Fruit fly (Drosophila melanogaster) whole organism, embryonic: ENCODE measurements around the gene Elp6.

ENCODE experiments used
- ATbp ChIP-seq: fragments of 200-800 bp; sonication (Bioruptor generic); optimal IDR thresholded peaks from 2 replicates; lab custom pipeline; 2017; ENCODE audit warnings: missing biosample characterization, mild to moderate bottlenecking, missing genetic modification characterization, missing genetic modification reagents
- CG10274 ChIP-seq: fragments of 200-800 bp; sonication (Bioruptor generic); optimal IDR thresholded peaks from 3 replicates; lab custom pipeline; 2017; ENCODE audit warnings: missing biosample characterization, mild to moderate bottlenecking, missing genetic modification characterization
- CG12155 ChIP-seq: fragments of 200-800 bp; sonication (Bioruptor generic); optimal IDR thresholded peaks from 3 replicates; lab custom pipeline; 2016; ENCODE audit warnings: missing biosample characterization, missing genetic modification characterization
- CG12236 ChIP-seq: fragments of 200-800 bp; sonication (Bioruptor generic); optimal IDR thresholded peaks from 2 replicates; lab custom pipeline; 2016; ENCODE audit warnings: missing biosample characterization, missing genetic modification characterization
- CG12769 ChIP-seq: fragments of 200-800 bp; sonication (Bioruptor generic); optimal IDR thresholded peaks from 2 replicates; lab custom pipeline; 2019; ENCODE audit warnings: missing biosample characterization, mild to moderate bottlenecking, missing genetic modification characterization, moderate library complexity
- CG13775 ChIP-seq: fragments of 200-800 bp; sonication (Bioruptor generic); optimal IDR thresholded peaks from 3 replicates; lab custom pipeline; 2017; ENCODE audit warnings: missing biosample characterization, mild to moderate bottlenecking, missing genetic modification characterization
- CG15073 ChIP-seq: fragments of 200-800 bp; sonication (Bioruptor generic); optimal IDR thresholded peaks from 2 replicates; lab custom pipeline; 2016; ENCODE audit warnings: missing biosample characterization, missing genetic modification characterization
- CG15514 ChIP-seq: fragments of 200-800 bp; sonication (Bioruptor generic); optimal IDR thresholded peaks from 3 replicates; lab custom pipeline; 2017; ENCODE audit warnings: missing biosample characterization, missing genetic modification characterization, mild to moderate bottlenecking, moderate library complexity, missing genetic modification reagents
- CG1647 ChIP-seq: fragments of 200-800 bp; sonication (Bioruptor generic); optimal IDR thresholded peaks from 3 replicates; lab custom pipeline; 2016; ENCODE audit warnings: missing biosample characterization, missing genetic modification characterization
- CG17612 ChIP-seq: fragments of 200-800 bp; sonication (Bioruptor generic); IDR thresholded peaks from 2 replicates; pipeline ENCODE4 v1.3.6; 2022; ENCODE audit warnings: missing biosample characterization, missing genetic modification characterization
- CG18476 ChIP-seq: fragments of 200-800 bp; sonication (Bioruptor generic); optimal IDR thresholded peaks from 2 replicates; lab custom pipeline; 2016; ENCODE audit warnings: missing biosample characterization, mild to moderate bottlenecking, missing genetic modification characterization
- CG2678 ChIP-seq: fragments of 200-800 bp; sonication (Bioruptor generic); optimal IDR thresholded peaks from 3 replicates; lab custom pipeline; 2019; ENCODE audit warnings: missing biosample characterization, mild to moderate bottlenecking, missing genetic modification characterization, moderate library complexity
- CG2889 ChIP-seq: fragments of 200-800 bp; sonication (Bioruptor generic); IDR thresholded peaks from 3 replicates; pipeline ENCODE4 v1.3.6; 2022; ENCODE audit warnings: missing biosample characterization, missing genetic modification characterization
- CG5180 ChIP-seq: fragments of 200-800 bp; sonication (Bioruptor generic); optimal IDR thresholded peaks from 3 replicates; lab custom pipeline; 2017; ENCODE audit warnings: missing biosample characterization, missing genetic modification characterization, mild to moderate bottlenecking, moderate library complexity, missing genetic modification reagents
- CG6654 ChIP-seq: fragments of 200-800 bp; sonication (Bioruptor generic); optimal IDR thresholded peaks from 2 replicates; lab custom pipeline; 2017; ENCODE audit warnings: missing biosample characterization, mild to moderate bottlenecking, missing genetic modification characterization
- CG6854 ChIP-seq: fragments of 200-800 bp; sonication (Bioruptor generic); optimal IDR thresholded peaks from 3 replicates; lab custom pipeline; 2017; ENCODE audit warnings: missing biosample characterization, mild to moderate bottlenecking, missing genetic modification characterization
- CG8944 ChIP-seq: fragments of 200-800 bp; sonication (Bioruptor generic); optimal IDR thresholded peaks from 3 replicates; lab custom pipeline; 2016; ENCODE audit warnings: missing biosample characterization, missing genetic modification characterization
- Dip2 ChIP-seq: fragments of 200-800 bp; sonication (Bioruptor generic); IDR thresholded peaks from 2 replicates; pipeline ENCODE4 v1.3.6; 2022; ENCODE audit warnings: missing biosample characterization, missing genetic modification characterization
- Fer3 ChIP-seq: fragments of 200-800 bp; sonication (Bioruptor generic); optimal IDR thresholded peaks from 2 replicates; lab custom pipeline; 2018; ENCODE audit warnings: missing biosample characterization, mild to moderate bottlenecking, missing genetic modification characterization, moderate library complexity
- HLH54F ChIP-seq: fragments of 200-800 bp; sonication (Bioruptor generic); optimal IDR thresholded peaks from 3 replicates; lab custom pipeline; 2016; ENCODE audit warnings: missing biosample characterization, missing genetic modification characterization
- Lim3 ChIP-seq: fragments of 200-800 bp; sonication (Bioruptor generic); IDR thresholded peaks from 2 replicates; pipeline ENCODE4 v1.3.6; 2022; ENCODE audit warnings: missing biosample characterization, missing genetic modification characterization
- Meics ChIP-seq: fragments of 200-800 bp; sonication (Bioruptor generic); optimal IDR thresholded peaks from 2 replicates; lab custom pipeline; 2017; ENCODE audit warnings: missing biosample characterization, mild to moderate bottlenecking, missing genetic modification characterization
- NC2β ChIP-seq: fragments of 200-800 bp; sonication (Bioruptor generic); optimal IDR thresholded peaks from 2 replicates; lab custom pipeline; 2016; ENCODE audit warnings: missing biosample characterization, missing genetic modification characterization
- Nf-YB ChIP-seq: fragments of 200-800 bp; sonication (Bioruptor generic); optimal IDR thresholded peaks from 3 replicates; lab custom pipeline; 2019; ENCODE audit warnings: missing biosample characterization, mild to moderate bottlenecking, missing genetic modification characterization, moderate library complexity
- Ssrp ChIP-seq: fragments of 200-800 bp; sonication (Bioruptor generic); optimal IDR thresholded peaks from 2 replicates; lab custom pipeline; 2018; ENCODE audit warnings: missing biosample characterization, mild to moderate bottlenecking, missing genetic modification characterization, moderate library complexity
- Xbp1 ChIP-seq: fragments of 200-800 bp; sonication (Bioruptor generic); optimal IDR thresholded peaks from 3 replicates; lab custom pipeline; 2016; ENCODE audit warnings: missing biosample characterization, mild to moderate bottlenecking, missing genetic modification characterization
- ase ChIP-seq: fragments of 200-800 bp; sonication (Bioruptor generic); IDR thresholded peaks from 3 replicates; pipeline ENCODE4 v1.3.6; 2022; ENCODE audit warnings: missing biosample characterization, missing genetic modification characterization
- ato ChIP-seq: fragments of 200-800 bp; sonication (Bioruptor generic); IDR thresholded peaks from 2 replicates; pipeline ENCODE4 v1.3.6; 2022; ENCODE audit warnings: missing biosample characterization, missing genetic modification characterization; ENCODE audit not compliant: partially characterized antibody
- bbx ChIP-seq: fragments of 200-800 bp; sonication (Bioruptor generic); IDR thresholded peaks from 2 replicates; pipeline ENCODE4 v1.3.6; 2022; ENCODE audit warnings: missing biosample characterization, missing genetic modification characterization; ENCODE audit not compliant: partially characterized antibody
- br ChIP-seq: fragments of >200 bp; optimal IDR thresholded peaks from 2 replicates; lab custom pipeline; 2017
- bsh ChIP-seq, 2 experiments: fragments of 200-800 bp; sonication (Bioruptor generic); optimal IDR thresholded peaks; 2 replicates each; lab custom pipeline; 2017 to 2018; ENCODE audit warnings: mild to moderate bottlenecking in 2 of 2, missing biosample characterization in 2 of 2, missing genetic modification characterization in 2 of 2, moderate library complexity in 1 of 2
- ci ChIP-seq: fragments of 200-800 bp; sonication (Bioruptor generic); IDR thresholded peaks from 3 replicates; pipeline ENCODE4 v1.3.6; 2022; ENCODE audit warnings: missing biosample characterization, missing genetic modification characterization
- exex ChIP-seq: fragments of 200-800 bp; sonication (Bioruptor generic); optimal IDR thresholded peaks from 4 replicates; lab custom pipeline; 2018; ENCODE audit warnings: missing biosample characterization, mild to moderate bottlenecking, missing genetic modification characterization, moderate library complexity
- grn ChIP-seq: fragments of 200-800 bp; sonication (Bioruptor generic); optimal IDR thresholded peaks from 3 replicates; lab custom pipeline; 2017; ENCODE audit warnings: missing biosample characterization, missing genetic modification characterization
- oc ChIP-seq: fragments of 200-800 bp; sonication (Bioruptor generic); optimal IDR thresholded peaks from 2 replicates; lab custom pipeline; 2018; ENCODE audit warnings: missing biosample characterization, mild to moderate bottlenecking, missing genetic modification characterization, moderate library complexity
- onecut ChIP-seq: fragments of 200-800 bp; sonication (Bioruptor generic); IDR thresholded peaks from 2 replicates; pipeline ENCODE4 v1.3.6; 2022; ENCODE audit warnings: missing biosample characterization, missing genetic modification characterization
- p53 ChIP-seq: fragments of 200-800 bp; sonication (Bioruptor generic); optimal IDR thresholded peaks from 2 replicates; lab custom pipeline; 2016; ENCODE audit warnings: missing biosample characterization, missing genetic modification characterization
- sc ChIP-seq, 3 experiments: fragments of >200 bp in 2 of 3; fragments of 200-800 bp in 1 of 3; sonication (Bioruptor generic) in 1 of 3; optimal IDR thresholded peaks; 2 replicates in 2 of 3; 3 replicates in 1 of 3; lab custom pipeline; 2017; ENCODE audit warnings: mild to moderate bottlenecking in 1 of 3, missing biosample characterization in 1 of 3, missing genetic modification characterization in 1 of 3, missing genetic modification reagents in 1 of 3
- scrt ChIP-seq: fragments of 200-800 bp; sonication (Bioruptor generic); optimal IDR thresholded peaks from 2 replicates; lab custom pipeline; 2018; ENCODE audit warnings: missing biosample characterization, mild to moderate bottlenecking, missing genetic modification characterization, moderate library complexity
- sisA ChIP-seq: fragments of 200-800 bp; sonication (Bioruptor generic); IDR thresholded peaks from 2 replicates; pipeline ENCODE4 v1.3.6; 2022; ENCODE audit warnings: missing biosample characterization, missing genetic modification characterization
- tll ChIP-seq, 2 experiments: fragments of 200-800 bp in 1 of 2; fragments of >200 bp in 1 of 2; sonication (Bioruptor generic) in 1 of 2; optimal IDR thresholded peaks; 2 replicates each; lab custom pipeline; 2017 to 2019; ENCODE audit warnings: missing biosample characterization in 2 of 2, missing genetic modification characterization in 2 of 2, mild to moderate bottlenecking in 1 of 2, moderate library complexity in 1 of 2
- tna ChIP-seq: fragments of 200-800 bp; sonication (Bioruptor generic); IDR thresholded peaks from 2 replicates; pipeline ENCODE4 v1.3.6; 2022; ENCODE audit warnings: missing biosample characterization, missing genetic modification characterization; ENCODE audit not compliant: partially characterized antibody
- trh ChIP-seq: fragments of 200-800 bp; sonication (Bioruptor generic); optimal IDR thresholded peaks from 2 replicates; lab custom pipeline; 2016; ENCODE audit warnings: missing biosample characterization, missing genetic modification characterization
- tx ChIP-seq: fragments of 200-800 bp; sonication (Bioruptor generic); optimal IDR thresholded peaks from 2 replicates; lab custom pipeline; 2016; ENCODE audit warnings: missing biosample characterization, missing genetic modification characterization
- unpg ChIP-seq: fragments of 200-800 bp; sonication (Bioruptor generic); optimal IDR thresholded peaks from 3 replicates; lab custom pipeline; 2018; ENCODE audit warnings: missing biosample characterization, mild to moderate bottlenecking, missing genetic modification characterization, moderate library complexity
- wor ChIP-seq: fragments of 200-800 bp; sonication (Bioruptor generic); IDR thresholded peaks from 2 replicates; pipeline ENCODE4 v1.3.6; 2022; ENCODE audit warnings: missing biosample characterization, missing genetic modification characterization

Gene Elp6

dm6 chr3R:13374913-13375312, 8.2 kb upstream of the Elp6 start (continued):
- TF ChIP-seq ci (GFP tag; lab: Robert Waterston, UW) (0 out of 3 replicates have a peak, but pooled peaks have one; percentile 35), onecut (0 out of 2 replicates have a peak, but pooled peaks have one; percentile 17), CG2678 (tag; lab: Kevin White, UChicago) (no peak), NC2β (no peak), CG5180 (GFP tag; lab: Kevin White, UChicago) (peak; percentile 96), CG6654 (GFP tag; lab: Kevin White, UChicago) (no peak)

dm6 chr3R:13371840-13372680, 5.3 kb upstream of the Elp6 start, which contains the start of the genes Lip3 and CG34309:
Gene Lip3 (minus strand): TSS chr3R:13371904.
Gene CG34309 (plus strand): TSS chr3R:13372630.
- TF ChIP-seq CG6654 (GFP tag; lab: Kevin White, UChicago) = no peak
- TF ChIP-seq Fer3 = no peak
- peak; percentile 50 for TF ChIP-seq grn (GFP tag; lab: Kevin White, UChicago)
- TF ChIP-seq CG15514 = no peak
- no peak for TF ChIP-seq br (lab: Kevin White, UChicago)
- no peak for TF ChIP-seq CG12236 (GFP tag; lab: Kevin White, UChicago)
- no peak for TF ChIP-seq ase (GFP tag; lab: Robert Waterston, UW)
- TF ChIP-seq Meics (GFP tag; lab: Kevin White, UChicago) = peak; percentile 12
- TF ChIP-seq sc (optimal IDR thresholded peaks at IDR 0.05; lab: Kevin White, UChicago) = no peak
- no peak for TF ChIP-seq sc (GFP tag; optimal IDR thresholded peaks at IDR 0.05; lab: Kevin White, UChicago)
- no peak for TF ChIP-seq Lim3 (GFP tag; lab: Robert Waterston, UW)
- TF ChIP-seq CG13775 (GFP tag; lab: Kevin White, UChicago) = no peak
- TF ChIP-seq p53 = no peak
- TF ChIP-seq oc = no peak
- no peak for TF ChIP-seq CG2889 (GFP tag; lab: Robert Waterston, UW)
- no peak for TF ChIP-seq ato (GFP tag; lab: Robert Waterston, UW)
- TF ChIP-seq ATbp (GFP tag; lab: Kevin White, UChicago) = no peak
- TF ChIP-seq tna (GFP tag; lab: Robert Waterston, UW) = no peak
- TF ChIP-seq Dip2 (GFP tag; lab: Robert Waterston, UW) = no peak
- no peak for TF ChIP-seq CG6854
- TF ChIP-seq CG8944 = no peak
- no peak for TF ChIP-seq bbx (GFP tag; lab: Robert Waterston, UW)
- no peak for TF ChIP-seq CG17612 (GFP tag; lab: Robert Waterston, UW)
- TF ChIP-seq bsh (GFP tag; optimal IDR thresholded peaks at IDR 0.05; lab: Kevin White, UChicago) = no peak
- no peak for TF ChIP-seq Xbp1 (GFP tag; lab: Kevin White, UChicago)
- TF ChIP-seq CG2678 (tag; lab: Kevin White, UChicago) = peak; percentile 44
- no peak for TF ChIP-seq unpg
- no peak for TF ChIP-seq CG15073 (GFP tag; lab: Kevin White, UChicago)
- TF ChIP-seq trh (GFP tag; lab: Kevin White, UChicago) = no peak
- TF ChIP-seq wor = no peak
- TF ChIP-seq sisA (GFP tag; lab: Robert Waterston, UW) = no peak
- no peak for TF ChIP-seq CG18476
- TF ChIP-seq ci (GFP tag; lab: Robert Waterston, UW) = no peak
- TF ChIP-seq tll (GFP tag; optimal IDR thresholded peaks at IDR 0.05; lab: Kevin White, UChicago) = no peak
- no peak for TF ChIP-seq CG1647 (GFP tag; lab: Kevin White, UChicago)
- no peak for TF ChIP-seq CG12769 (tag; lab: Kevin White, UChicago)
- no peak for TF ChIP-seq scrt
- peak; percentile 83 for TF ChIP-seq exex (tag; lab: Kevin White, UChicago)
- TF ChIP-seq HLH54F (GFP tag; lab: Kevin White, UChicago) = no peak
- TF ChIP-seq Ssrp = no peak
- no peak for TF ChIP-seq CG12155 (GFP tag; lab: Kevin White, UChicago)
- TF ChIP-seq CG10274 = no peak
- no peak for TF ChIP-seq Nf-YB
- no peak for TF ChIP-seq tx (GFP tag; lab: Kevin White, UChicago)
